Fruit fly (Drosophila melanogaster): Measurements from ENCODE around the gene Atac2.

DNA sequence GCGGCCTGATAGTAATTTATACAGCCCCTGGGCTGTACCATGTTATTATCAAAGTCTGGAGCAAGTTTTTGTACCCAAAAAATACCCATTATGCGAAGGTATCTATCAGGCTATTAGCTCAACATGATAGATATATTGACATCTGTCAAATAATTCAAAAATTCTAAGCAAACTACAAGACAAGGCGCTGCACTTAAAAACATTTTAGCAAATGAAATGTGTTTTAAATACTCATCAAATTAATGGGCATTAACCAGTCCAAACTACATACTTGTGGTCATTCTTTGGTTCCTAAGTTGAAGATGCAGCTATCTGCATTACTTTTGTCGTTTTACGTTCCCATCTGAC is 41.3 kb upstream of the Atac2 start:
- TF ChIP-seq bab1 (GFP tag; optimal IDR thresholded peaks at IDR 0.05), result no peak
- no peak for TF ChIP-seq ovo (GFP tag; optimal IDR thresholded peaks at IDR 0.05)
- TF ChIP-seq pad (GFP tag; optimal IDR thresholded peaks at IDR 0.05), result no peak
